Worm (Caenorhabditis elegans) whole organism, mixed stage, embryonic: ENCODE data around the gene Y6G8.2.

Source experiments
- M03D4.4 ChIP-seq: sonication (generic microtip); optimal IDR thresholded peaks from 2 replicates; lab custom pipeline; 2017; ENCODE audit warnings: mild to moderate bottlenecking, missing genetic modification characterization, missing compliant biosample characterization
- ces-1 ChIP-seq: fragments of 150-350 bp; optimal IDR thresholded peaks from 2 replicates; lab custom pipeline; 2014; ENCODE audit warnings: missing biosample characterization, missing genetic modification reagents, missing genetic modification characterization
- cnd-1 ChIP-seq: fragments of 200-800 bp; sonication (Bioruptor generic); optimal IDR thresholded peaks from 2 replicates; lab custom pipeline; 2018; ENCODE audit warnings: mild to moderate bottlenecking, missing genetic modification characterization, missing compliant biosample characterization
- elt-1 ChIP-seq: sonication (generic microtip); optimal IDR thresholded peaks from 2 replicates; lab custom pipeline; 2017; ENCODE audit warnings: missing genetic modification characterization, mild to moderate bottlenecking, missing compliant biosample characterization, antibody characterized with exemption, moderate library complexity, borderline replicate concordance; ENCODE audit not compliant: insufficient read depth
- lin-32 ChIP-seq: fragments of 200-800 bp; sonication (Bioruptor generic); optimal IDR thresholded peaks from 2 replicates; lab custom pipeline; 2018; ENCODE audit warnings: mild to moderate bottlenecking, missing genetic modification characterization, missing compliant biosample characterization
- mep-1 ChIP-seq: fragments of 150-350 bp; optimal IDR thresholded peaks from 2 replicates; lab custom pipeline; 2017; ENCODE audit warnings: missing biosample characterization, missing genetic modification reagents, missing genetic modification characterization, inconsistent platforms
- nhr-237 ChIP-seq: fragments of 150-350 bp; optimal IDR thresholded peaks from 2 replicates; lab custom pipeline; 2014; ENCODE audit warnings: missing biosample characterization, missing genetic modification characterization
- nhr-28 ChIP-seq: fragments of 150-350 bp; optimal IDR thresholded peaks from 2 replicates; lab custom pipeline; 2014; ENCODE audit warnings: missing biosample characterization, missing genetic modification characterization
- nhr-76 ChIP-seq: sonication (generic microtip); optimal IDR thresholded peaks from 2 replicates; lab custom pipeline; 2017; ENCODE audit warnings: missing biosample characterization, missing genetic modification characterization
- pha-4 ChIP-seq: fragments of 150-350 bp; optimal IDR thresholded peaks from 2 replicates; lab custom pipeline; 2018; ENCODE audit warnings: missing biosample characterization, missing genetic modification reagents, missing genetic modification characterization
- snpc-4 ChIP-seq: fragments of 150-350 bp; optimal IDR thresholded peaks from 2 replicates; lab custom pipeline; 2014; ENCODE audit warnings: missing biosample characterization, missing genetic modification characterization
- unc-62 ChIP-seq: fragments of 150-350 bp; optimal IDR thresholded peaks from 2 replicates; lab custom pipeline; 2014; ENCODE audit warnings: missing biosample characterization, missing genetic modification reagents, missing genetic modification characterization
- zip-8 ChIP-seq: fragments of 150-350 bp; optimal IDR thresholded peaks from 2 replicates; lab custom pipeline; 2014; ENCODE audit warnings: missing biosample characterization, missing genetic modification characterization

- TF ChIP-seq nhr-237 (tag; lab: Kevin White, UChicago) (no peak), pha-4 (tag; lab: Kevin White, UChicago) (no peak), nhr-76 (tag; lab: Kevin White, UChicago) (no peak), mep-1 (tag; lab: Kevin White, UChicago) (no peak), zip-8 (no peak), ces-1 (GFP tag; lab: Kevin White, UChicago) (no peak), M03D4.4 (tag; lab: Kevin White, UChicago) (no peak), lin-32 (GFP tag; lab: Kevin White, UChicago) (no peak), cnd-1 (no peak), snpc-4 (tag; lab: Kevin White, UChicago) (no peak), elt-1 (tag; lab: Kevin White, UChicago) (no peak), nhr-28 (tag; lab: Kevin White, UChicago) (no peak), unc-62 (GFP tag; lab: Kevin White, UChicago) (no peak)
Observed at ce11 chrV:17580017-17580416, 18.7 kb downstream of the Y6G8.2 start.
